Worm (Caenorhabditis elegans) whole organism, young adult: Measurements from ENCODE around the gene npr-17.

Experiments
- B0019.2 ChIP-seq: fragments of 200-800 bp; sonication (Bioruptor generic); conservative IDR thresholded peaks from 2 replicates; pipeline ENCODE4 v1.3.6; 2022; ENCODE audit warnings: missing genetic modification reagents, missing genetic modification characterization, missing compliant biosample characterization
- B0035.1 ChIP-seq: sonication (generic microtip); optimal IDR thresholded peaks from 2 replicates; lab custom pipeline; 2016; ENCODE audit warnings: missing genetic modification characterization, mild to moderate bottlenecking, missing compliant biosample characterization, missing genotype, missing genetic modification reagents
- D2030.7 ChIP-seq: fragments of 200-800 bp; sonication (Bioruptor generic); IDR thresholded peaks from 2 replicates; pipeline ENCODE4 v1.3.6; 2022; ENCODE audit warnings: missing genetic modification reagents, missing genetic modification characterization, missing compliant biosample characterization
- F23B12.7 ChIP-seq: sonication (generic microtip); optimal IDR thresholded peaks from 2 replicates; lab custom pipeline; 2017; ENCODE audit warnings: missing genetic modification characterization, mild to moderate bottlenecking, missing compliant biosample characterization, antibody characterized with exemption, moderate library complexity; ENCODE audit not compliant: insufficient read depth
- F39B2.1 ChIP-seq: fragments of 200-800 bp; sonication (Bioruptor generic); IDR thresholded peaks from 2 replicates; pipeline ENCODE4 v1.3.6; 2022; ENCODE audit warnings: missing genetic modification reagents, missing genetic modification characterization, missing compliant biosample characterization
- F57C9.4 ChIP-seq: sonication (generic microtip); optimal IDR thresholded peaks from 2 replicates; lab custom pipeline; 2017; ENCODE audit warnings: mild to moderate bottlenecking, missing genetic modification characterization, missing compliant biosample characterization
- T26A5.8 ChIP-seq: sonication (generic microtip); optimal IDR thresholded peaks from 2 replicates; lab custom pipeline; 2016; ENCODE audit warnings: missing genetic modification characterization, missing compliant biosample characterization
- Y53G8AR.9 ChIP-seq: fragments of 200-800 bp; sonication (Bioruptor generic); conservative IDR thresholded peaks from 2 replicates; pipeline ENCODE4 v1.3.6; 2022; ENCODE audit warnings: missing genetic modification reagents, missing genetic modification characterization, missing compliant biosample characterization
- Y79H2A.3 ChIP-seq: fragments of 200-800 bp; sonication (Bioruptor generic); conservative IDR thresholded peaks from 2 replicates; pipeline ENCODE4 v1.3.6; 2022; ENCODE audit warnings: missing genetic modification reagents, missing genetic modification characterization, missing compliant biosample characterization
- ccch-3 ChIP-seq: fragments of 200-800 bp; sonication (Bioruptor generic); optimal IDR thresholded peaks from 2 replicates; lab custom pipeline; 2018; ENCODE audit warnings: mild to moderate bottlenecking, missing genetic modification characterization, missing compliant biosample characterization
- ceh-100 ChIP-seq: fragments of 200-800 bp; sonication (Bioruptor generic); IDR thresholded peaks from 2 replicates; pipeline ENCODE4 v1.3.6; 2022; ENCODE audit warnings: missing genetic modification reagents, missing genetic modification characterization, missing compliant biosample characterization
- ceh-40 ChIP-seq: fragments of 200-800 bp; sonication (Bioruptor generic); IDR thresholded peaks from 2 replicates; pipeline ENCODE4 v1.3.6; 2022; ENCODE audit warnings: missing genetic modification characterization, missing compliant biosample characterization
- chd-7 ChIP-seq: sonication (generic microtip); optimal IDR thresholded peaks from 2 replicates; lab custom pipeline; 2016; ENCODE audit warnings: mild to moderate bottlenecking, missing genetic modification characterization, moderate library complexity, missing compliant biosample characterization
- egl-18 ChIP-seq: fragments of 200-800 bp; sonication (Bioruptor generic); IDR thresholded peaks from 2 replicates; pipeline ENCODE4 v1.3.6; 2022; ENCODE audit warnings: missing genetic modification reagents, missing genetic modification characterization, missing compliant biosample characterization
- egrh-3 ChIP-seq: fragments of 200-800 bp; sonication (Bioruptor generic); IDR thresholded peaks from 2 replicates; pipeline ENCODE4 v1.3.6; 2022; ENCODE audit warnings: missing genetic modification reagents, missing genetic modification characterization, missing compliant biosample characterization
- ekl-4 ChIP-seq: fragments of 200-800 bp; sonication (Bioruptor generic); IDR thresholded peaks from 2 replicates; pipeline ENCODE4 v1.3.6; 2022; ENCODE audit warnings: missing genetic modification reagents, missing genetic modification characterization, missing compliant biosample characterization
- gei-17 ChIP-seq: fragments of 200-800 bp; sonication (Bioruptor generic); optimal IDR thresholded peaks from 2 replicates; lab custom pipeline; 2018; ENCODE audit warnings: mild to moderate bottlenecking, missing genetic modification characterization, missing compliant biosample characterization
- him-1 ChIP-seq: sonication (generic microtip); optimal IDR thresholded peaks from 2 replicates; lab custom pipeline; 2016; ENCODE audit warnings: missing genotype, missing genetic modification reagents, missing genetic modification characterization, missing compliant biosample characterization
- hrde-1 ChIP-seq: sonication (generic microtip); optimal IDR thresholded peaks from 2 replicates; lab custom pipeline; 2016; ENCODE audit warnings: missing genetic modification characterization, mild to moderate bottlenecking, missing compliant biosample characterization, moderate library complexity, missing genotype, missing genetic modification reagents, borderline replicate concordance
- lag-1 ChIP-seq: fragments of 200-800 bp; sonication (Bioruptor generic); IDR thresholded peaks from 2 replicates; pipeline ENCODE4 v1.3.6; 2022; ENCODE audit warnings: missing genetic modification reagents, missing genetic modification characterization, missing compliant biosample characterization
- lin-26 ChIP-seq: fragments of 200-800 bp; sonication (Bioruptor generic); IDR thresholded peaks from 2 replicates; pipeline ENCODE4 v1.3.6; 2022; ENCODE audit warnings: missing genetic modification reagents, missing genetic modification characterization, missing compliant biosample characterization
- lin-54 ChIP-seq: fragments of 200-800 bp; sonication (Bioruptor generic); optimal IDR thresholded peaks from 2 replicates; lab custom pipeline; 2018; ENCODE audit warnings: mild to moderate bottlenecking, missing genetic modification characterization, missing compliant biosample characterization
- madf-3 ChIP-seq: fragments of 200-800 bp; sonication (Bioruptor generic); IDR thresholded peaks from 2 replicates; pipeline ENCODE4 v1.3.6; 2022; ENCODE audit warnings: missing genetic modification reagents, missing genetic modification characterization, missing compliant biosample characterization
- madf-8 ChIP-seq: fragments of 200-800 bp; sonication (Bioruptor generic); conservative IDR thresholded peaks from 2 replicates; pipeline ENCODE4 v1.3.6; 2022; ENCODE audit warnings: missing genetic modification reagents, missing genetic modification characterization, missing compliant biosample characterization
- mcd-1 ChIP-seq: fragments of 200-800 bp; sonication (Bioruptor generic); IDR thresholded peaks from 2 replicates; pipeline ENCODE4 v1.3.6; 2022; ENCODE audit warnings: missing genetic modification reagents, missing genetic modification characterization, missing compliant biosample characterization
- mel-28 ChIP-seq: sonication (generic microtip); optimal IDR thresholded peaks from 2 replicates; lab custom pipeline; 2016; ENCODE audit warnings: borderline replicate concordance, mild to moderate bottlenecking, missing genetic modification characterization, missing compliant biosample characterization
- nhr-179 ChIP-seq: sonication (generic microtip); optimal IDR thresholded peaks from 2 replicates; lab custom pipeline; 2016; ENCODE audit warnings: mild to moderate bottlenecking, missing genetic modification characterization, missing compliant biosample characterization
- nhr-80 ChIP-seq: sonication (generic microtip); optimal IDR thresholded peaks from 2 replicates; lab custom pipeline; 2016; ENCODE audit warnings: missing genetic modification characterization, missing compliant biosample characterization
- rcor-1 ChIP-seq: fragments of 200-800 bp; sonication (Bioruptor generic); IDR thresholded peaks from 2 replicates; pipeline ENCODE4 v1.3.6; 2022; ENCODE audit warnings: missing genetic modification reagents, missing genetic modification characterization, missing compliant biosample characterization
- rec-8 ChIP-seq, 2 experiments: sonication (generic microtip); optimal IDR thresholded peaks; 2 replicates each; lab custom pipeline; 2016; ENCODE audit warnings: mild to moderate bottlenecking in 2 of 2, missing genetic modification characterization in 2 of 2, missing genetic modification reagents in 2 of 2, missing genotype in 2 of 2, missing biosample characterization in 1 of 2, missing compliant biosample characterization in 1 of 2, moderate library complexity in 1 of 2
- sea-2 ChIP-seq: fragments of 200-800 bp; sonication (Bioruptor generic); IDR thresholded peaks from 2 replicates; pipeline ENCODE4 v1.3.6; 2022; ENCODE audit warnings: missing genetic modification characterization, missing compliant biosample characterization
- snpc-1.3 ChIP-seq: sonication (generic microtip); optimal IDR thresholded peaks from 2 replicates; lab custom pipeline; 2017; ENCODE audit warnings: missing genetic modification characterization, mild to moderate bottlenecking, missing compliant biosample characterization, antibody characterized with exemption, moderate library complexity, missing genotype, missing genetic modification reagents; ENCODE audit not compliant: insufficient read depth
- snpc-4 ChIP-seq, 5 experiments: fragments of 150-350 bp in 1 of 5; sonication (generic microtip) in 4 of 5; optimal IDR thresholded peaks; 2 replicates each; lab custom pipeline; 2014 to 2018; ENCODE audit warnings: missing genetic modification characterization in 5 of 5, missing biosample characterization in 3 of 5, antibody characterized with exemption in 2 of 5, mild to moderate bottlenecking in 2 of 5, missing compliant biosample characterization in 2 of 5, missing genotype in 2 of 5, moderate library complexity in 2 of 5, missing genetic modification reagents in 1 of 5
- tbp1 ChIP-seq: fragments of 200-800 bp; sonication (Bioruptor generic); optimal IDR thresholded peaks from 2 replicates; lab custom pipeline; 2018; ENCODE audit warnings: mild to moderate bottlenecking, missing genetic modification characterization, missing compliant biosample characterization
- tlf-1 ChIP-seq: fragments of 200-800 bp; sonication (Bioruptor generic); optimal IDR thresholded peaks from 2 replicates; lab custom pipeline; 2018; ENCODE audit warnings: mild to moderate bottlenecking, missing genetic modification characterization, missing compliant biosample characterization
- unc-62 ChIP-seq: fragments of 150-350 bp; optimal IDR thresholded peaks from 2 replicates; lab custom pipeline; 2014; ENCODE audit warnings: missing biosample characterization, missing genetic modification reagents, missing genetic modification characterization
- ztf-18 ChIP-seq: sonication (generic microtip); optimal IDR thresholded peaks from 2 replicates; lab custom pipeline; 2016; ENCODE audit warnings: missing genotype, mild to moderate bottlenecking, missing genetic modification characterization, missing compliant biosample characterization
- ztf-25 ChIP-seq: fragments of 200-800 bp; sonication (Bioruptor generic); IDR thresholded peaks from 2 replicates; pipeline ENCODE4 v1.3.6; 2022; ENCODE audit warnings: missing genetic modification reagents, missing genetic modification characterization, missing compliant biosample characterization
- ztf-26 ChIP-seq: sonication (generic microtip); optimal IDR thresholded peaks from 2 replicates; lab custom pipeline; 2017; ENCODE audit warnings: missing genetic modification characterization, missing compliant biosample characterization

Gene npr-17

DNA sequence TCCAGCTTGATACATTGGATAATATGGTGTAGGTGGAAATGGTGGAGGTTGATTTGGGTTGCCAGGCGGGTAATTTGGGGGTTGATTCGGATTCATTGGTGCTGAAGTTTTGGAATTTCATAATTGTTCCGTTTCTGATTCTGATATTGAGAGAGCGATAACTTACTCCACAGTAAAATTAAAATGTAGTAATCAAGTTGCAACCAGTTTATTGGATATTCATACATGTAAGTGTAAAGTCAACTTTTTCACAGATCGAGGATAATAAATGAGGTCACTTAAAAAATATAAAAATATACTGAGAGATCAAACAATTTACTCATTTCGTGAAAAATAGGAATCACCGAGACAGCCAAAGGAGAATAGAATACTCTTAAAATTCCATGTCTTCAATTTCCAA is 31.7 kb upstream of the npr-17 start, which contains the start of gene mdt-30:
Gene mdt-30, minus strand, starts transcription at position 101 of the 400 bp plus-strand sequence.
- TF ChIP-seq ceh-40 (GFP tag; lab: Robert Waterston, UW): no peak
- TF ChIP-seq B0019.2 (GFP tag; lab: Robert Waterston, UW): 0 out of 2 replicates have a peak, but pooled peaks have one; percentile 30
- TF ChIP-seq madf-3 (GFP tag; lab: Robert Waterston, UW): 0 out of 2 replicates have a peak, but pooled peaks have one; percentile 12
- TF ChIP-seq madf-8 (GFP tag; lab: Robert Waterston, UW): no peak
- no peak for TF ChIP-seq egl-18 (GFP tag; lab: Robert Waterston, UW)
- no peak for TF ChIP-seq ccch-3
- TF ChIP-seq tlf-1 (GFP tag; lab: Kevin White, UChicago): no peak
- no peak for TF ChIP-seq sea-2 (GFP tag; lab: Robert Waterston, UW)
- no peak for TF ChIP-seq B0035.1
- TF ChIP-seq lin-26: no peak; the same call in 1 of the 2 replicates
- no peak for TF ChIP-seq snpc-1.3 (tag; lab: Kevin White, UChicago)
- TF ChIP-seq ztf-18: no peak
- TF ChIP-seq rcor-1 (GFP tag; lab: Robert Waterston, UW): 0 out of 2 replicates have a peak, but pooled peaks have one; percentile 12
- no peak for TF ChIP-seq tbp1
- TF ChIP-seq F23B12.7 (tag; lab: Kevin White, UChicago): no peak
- no peak for TF ChIP-seq rec-8 (tag; optimal IDR thresholded peaks at IDR 0.05; lab: Kevin White, UChicago)
- no peak for TF ChIP-seq mel-28
- no peak for TF ChIP-seq snpc-4 (GFP tag; optimal IDR thresholded peaks at IDR 0.05; lab: Kevin White, UChicago)
- no peak for TF ChIP-seq snpc-4 (tag; optimal IDR thresholded peaks at IDR 0.05; lab: Kevin White, UChicago)
- TF ChIP-seq hrde-1: no peak
- no peak for TF ChIP-seq ceh-100 (GFP tag; lab: Robert Waterston, UW)
- no peak for TF ChIP-seq gei-17 (GFP tag; lab: Kevin White, UChicago)
- no peak for TF ChIP-seq ztf-25 (GFP tag; lab: Robert Waterston, UW)
- no peak for TF ChIP-seq F57C9.4
- TF ChIP-seq ekl-4 (GFP tag; lab: Robert Waterston, UW): 0 out of 2 replicates have a peak, but pooled peaks have one; percentile 40
- TF ChIP-seq mcd-1: no peak
- TF ChIP-seq nhr-179 (tag; lab: Kevin White, UChicago): no peak
- no peak for TF ChIP-seq nhr-80 (tag; lab: Kevin White, UChicago)
- TF ChIP-seq T26A5.8 (tag; lab: Kevin White, UChicago): no peak
- TF ChIP-seq lin-54 (GFP tag; lab: Kevin White, UChicago): no peak
- no peak for TF ChIP-seq chd-7
- no peak for TF ChIP-seq him-1 (tag; lab: Kevin White, UChicago)
- TF ChIP-seq, all 124 proteins: peak for 4

ce11 chrIII:8022077-8022476 is 25.8 kb upstream of the npr-17 start, which contains the start of gene F44B9.2:
F44B9.2 (plus strand) TSS chrIII:8022463.
- TF ChIP-seq hrde-1: no peak
- TF ChIP-seq egrh-3 (GFP tag; lab: Robert Waterston, UW): no peak
- TF ChIP-seq F39B2.1 (GFP tag; lab: Robert Waterston, UW): no peak
- TF ChIP-seq F23B12.7 (tag; lab: Kevin White, UChicago): no peak
- no peak for TF ChIP-seq D2030.7 (GFP tag; lab: Robert Waterston, UW)
- TF ChIP-seq Y79H2A.3: no peak
- TF ChIP-seq tlf-1 (GFP tag; lab: Kevin White, UChicago): no peak
- TF ChIP-seq T26A5.8 (tag; lab: Kevin White, UChicago): no peak
- TF ChIP-seq unc-62 (GFP tag; lab: Kevin White, UChicago): no peak
- TF ChIP-seq Y53G8AR.9 (GFP tag; lab: Robert Waterston, UW): no peak
- no peak for TF ChIP-seq lag-1 (GFP tag; lab: Robert Waterston, UW)
- TF ChIP-seq ztf-26 (tag; lab: Kevin White, UChicago): no peak
